Fruit fly (Drosophila melanogaster) Kc167 (cell line): ENCODE data around the gene CG31233.
"Not testable (repeated sequence)": the region's sequence is repeated elsewhere in the genome, so short reads cannot be mapped to it uniquely, and the experiment has no call there.

ENCODE experiments used
- Myc ChIP-seq: fragments of >200 bp; optimal IDR thresholded peaks from 2 replicates; lab custom pipeline; 2017; ENCODE audit warnings: missing external identifiers
- Sin3A ChIP-seq: fragments of >200 bp; optimal IDR thresholded peaks from 2 replicates; lab custom pipeline; 2018; ENCODE audit warnings: missing external identifiers
- h ChIP-seq: fragments of >200 bp; optimal IDR thresholded peaks from 3 replicates; lab custom pipeline; 2018; ENCODE audit warnings: missing external identifiers
- insv ChIP-seq: fragments of >200 bp; optimal IDR thresholded peaks from 3 replicates; lab custom pipeline; 2018; ENCODE audit warnings: missing external identifiers
- psq ChIP-seq: fragments of >200 bp; optimal IDR thresholded peaks from 2 replicates; lab custom pipeline; 2017; ENCODE audit warnings: missing external identifiers
- ttk ChIP-seq: sonication (Bioruptor generic); optimal IDR thresholded peaks from 2 replicates; lab custom pipeline; 2017; ENCODE audit warnings: missing external identifiers

Gene CG31233

dm6 chr3R:21732901-21733300 lies 16.8 kb upstream of the CG31233 start:
- TF ChIP-seq Sin3A (lab: Kevin White, UChicago), result no peak
- TF ChIP-seq h (lab: Kevin White, UChicago), result no peak
- no peak for TF ChIP-seq psq
- no peak for TF ChIP-seq ttk (lab: Kevin White, UChicago)
- TF ChIP-seq Myc (lab: Kevin White, UChicago), result no peak
- no peak for TF ChIP-seq insv (lab: Kevin White, UChicago)

- not testable (repeated sequence) for TF ChIP-seq ttk (lab: Kevin White, UChicago); psq; insv (lab: Kevin White, UChicago)
These were observed 13.5 kb upstream of the CG31233 start, which contains the start of gene Sfp93F for dm6 chr3R:21736196-21736595. Gene Sfp93F (minus strand): TSS chr3R:21736296.

dm6 chr3R:21736749-21737148 lies 12.9 kb upstream of the CG31233 start, which contains the start of gene CG42869:
Gene CG42869 (minus strand): TSS chr3R:21736849.
- TF ChIP-seq Sin3A (lab: Kevin White, UChicago) (no peak), psq (no peak), h (lab: Kevin White, UChicago) (no peak), ttk (lab: Kevin White, UChicago) (no peak), insv (lab: Kevin White, UChicago) (no peak), Myc (lab: Kevin White, UChicago) (no peak)

dm6 chr3R:21737264-21737663 lies 12.4 kb upstream of the CG31233 start, which contains the start of gene CG42870:
Gene CG42870 (minus strand): TSS chr3R:21737364.
- no peak for TF ChIP-seq h (lab: Kevin White, UChicago)
- TF ChIP-seq psq, result no peak
- TF ChIP-seq ttk (lab: Kevin White, UChicago), result no peak
- TF ChIP-seq Myc (lab: Kevin White, UChicago), result no peak

dm6 chr3R:21739010-21739409 lies 10.6 kb upstream of the CG31233 start, which contains the start of gene CG34034:
Gene CG34034 (minus strand): TSS chr3R:21739110.
- TF ChIP-seq Myc (lab: Kevin White, UChicago) (no peak), h (lab: Kevin White, UChicago) (no peak), insv (lab: Kevin White, UChicago) (no peak), psq (no peak), ttk (lab: Kevin White, UChicago) (no peak), Sin3A (lab: Kevin White, UChicago) (no peak)

dm6 chr3R:21739750-21740319 lies 9.8 kb upstream of the CG31233 start, which contains the start of gene CG5849:
Gene CG5849 (plus strand): TSS chr3R:21740105.
- TF ChIP-seq Sin3A (lab: Kevin White, UChicago) (no peak), ttk (lab: Kevin White, UChicago) (no peak), h (lab: Kevin White, UChicago) (no peak), psq (no peak), Myc (lab: Kevin White, UChicago) (no peak), insv (lab: Kevin White, UChicago) (no peak)

- TF ChIP-seq insv (lab: Kevin White, UChicago) (no peak), Sin3A (lab: Kevin White, UChicago) (no peak), h (lab: Kevin White, UChicago) (no peak), psq (no peak), ttk (lab: Kevin White, UChicago) (no peak), Myc (lab: Kevin White, UChicago) (no peak)
These were observed 8.8 kb upstream of the CG31233 start for dm6 chr3R:21740766-21741350.

dm6 chr3R:21744988-21745387 lies 4.7 kb upstream of the CG31233 start, which contains the start of gene CG31343:
Gene CG31343 (plus strand): TSS chr3R:21745266.
- TF ChIP-seq ttk (lab: Kevin White, UChicago) (no peak), Myc (lab: Kevin White, UChicago) (no peak), Sin3A (lab: Kevin White, UChicago) (no peak), psq (no peak), h (lab: Kevin White, UChicago) (no peak), insv (lab: Kevin White, UChicago) (no peak)

dm6 chr3R:21745887-21746286 lies 3.8 kb upstream of the CG31233 start:
- TF ChIP-seq ttk (lab: Kevin White, UChicago) (no peak), psq (no peak), h (lab: Kevin White, UChicago) (no peak), Myc (lab: Kevin White, UChicago) (no peak), insv (lab: Kevin White, UChicago) (no peak), Sin3A (lab: Kevin White, UChicago) (no peak)

dm6 chr3R:21753099-21753498 lies 3.4 kb downstream of the CG31233 start:
- TF ChIP-seq Myc (lab: Kevin White, UChicago) (no peak), psq (no peak), insv (lab: Kevin White, UChicago) (no peak), h (lab: Kevin White, UChicago) (no peak), Sin3A (lab: Kevin White, UChicago) (no peak), ttk (lab: Kevin White, UChicago) (no peak)

dm6 chr3R:21753974-21754373 lies 4.3 kb downstream of the CG31233 start, which contains the start of gene CG31198:
Gene CG31198 (plus strand): TSS chr3R:21754324.
- no peak for TF ChIP-seq Sin3A (lab: Kevin White, UChicago)
- no peak for TF ChIP-seq ttk (lab: Kevin White, UChicago)
- TF ChIP-seq Myc (lab: Kevin White, UChicago), result no peak
- TF ChIP-seq insv (lab: Kevin White, UChicago), result no peak

dm6 chr3R:21757550-21757949 lies 7.9 kb downstream of the CG31233 start:
- TF ChIP-seq Myc (lab: Kevin White, UChicago), result no peak
- TF ChIP-seq insv (lab: Kevin White, UChicago), result no peak
- TF ChIP-seq Sin3A (lab: Kevin White, UChicago), result no peak
- no peak for TF ChIP-seq h (lab: Kevin White, UChicago)
